Worm (Caenorhabditis elegans) whole organism, L1 larva: ENCODE results near the gene K03B4.8.

Source experiments
- ets-5 ChIP-seq: fragments of 200-800 bp; sonication (Bioruptor generic); IDR thresholded peaks from 2 replicates; pipeline ENCODE4 v1.3.6; 2022; ENCODE audit warnings: missing genetic modification characterization, missing compliant biosample characterization
- nhr-12 ChIP-seq: sonication (generic microtip); optimal IDR thresholded peaks from 2 replicates; lab custom pipeline; 2017; ENCODE audit warnings: missing biosample characterization, missing genetic modification characterization
- nhr-28 ChIP-seq: fragments of 150-350 bp; optimal IDR thresholded peaks from 2 replicates; lab custom pipeline; 2014; ENCODE audit warnings: missing biosample characterization, missing genetic modification characterization
- nhr-77 ChIP-seq: fragments of 150-350 bp; optimal IDR thresholded peaks from 2 replicates; lab custom pipeline; 2014; ENCODE audit warnings: missing biosample characterization, missing genetic modification characterization
- pag-3 ChIP-seq: sonication (generic microtip); optimal IDR thresholded peaks from 2 replicates; lab custom pipeline; 2017; ENCODE audit warnings: missing genetic modification characterization, mild to moderate bottlenecking, missing compliant biosample characterization, antibody characterized with exemption, borderline replicate concordance; ENCODE audit not compliant: insufficient read depth
- pqm-1 ChIP-seq: sonication (generic microtip); optimal IDR thresholded peaks from 3 replicates; lab custom pipeline; 2017; ENCODE audit warnings: missing biosample characterization, missing genetic modification characterization
- snpc-4 ChIP-seq: fragments of 150-350 bp; optimal IDR thresholded peaks from 2 replicates; lab custom pipeline; 2014; ENCODE audit warnings: missing biosample characterization, missing genetic modification characterization
- unc-130 ChIP-seq: fragments of 150-350 bp; optimal IDR thresholded peaks from 2 replicates; lab custom pipeline; 2017; ENCODE audit warnings: missing biosample characterization, missing genetic modification characterization, inconsistent platforms
- unc-62 ChIP-seq: fragments of 150-350 bp; optimal IDR thresholded peaks from 2 replicates; lab custom pipeline; 2014; ENCODE audit warnings: missing biosample characterization, missing genetic modification reagents, missing genetic modification characterization
- xbp-1 ChIP-seq: sonication (generic microtip); optimal IDR thresholded peaks from 2 replicates; lab custom pipeline; 2016; ENCODE audit warnings: missing genetic modification characterization, missing compliant biosample characterization
- zag-1 ChIP-seq: fragments of 150-350 bp; optimal IDR thresholded peaks from 2 replicates; lab custom pipeline; 2014; ENCODE audit warnings: missing biosample characterization, missing genetic modification characterization

DNA sequence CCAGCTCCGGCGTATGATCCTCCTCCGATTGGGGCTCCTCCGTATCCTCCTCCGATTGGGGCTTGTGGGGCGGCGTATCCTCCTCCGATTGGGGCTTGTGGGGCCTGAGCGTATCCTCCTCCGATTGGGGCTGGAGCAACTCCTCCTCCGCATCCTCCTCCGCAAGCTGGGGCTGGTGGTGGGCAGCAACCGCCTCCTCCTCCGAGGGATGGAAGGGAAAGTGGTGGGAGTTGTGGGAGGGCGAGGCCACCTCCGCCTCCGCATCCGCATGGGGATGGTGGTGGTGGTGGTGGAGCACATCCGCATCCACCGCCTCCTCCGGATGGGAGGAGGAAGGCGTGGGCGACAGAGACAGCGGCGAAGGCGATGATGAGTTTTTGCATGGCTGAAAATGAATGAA is 26.5 kb downstream of the K03B4.8 start, which contains the start of gene F41F3.3:
- TF ChIP-seq nhr-28 (tag; lab: Kevin White, UChicago) (no peak), pqm-1 (tag; lab: Kevin White, UChicago) (no peak), unc-62 (GFP tag; lab: Kevin White, UChicago) (no peak), snpc-4 (no peak), nhr-77 (tag; lab: Kevin White, UChicago) (no peak), nhr-12 (tag; lab: Kevin White, UChicago) (no peak), ets-5 (GFP tag; lab: Robert Waterston, UW) (no peak), unc-130 (tag; lab: Kevin White, UChicago) (no peak), xbp-1 (no peak), pag-3 (no peak), zag-1 (tag; lab: Kevin White, UChicago) (no peak)
